Worm (Caenorhabditis elegans): ENCODE data around the gene srh-70.

The srh-70 gene

ce11 chrII:12471138-12471855 is 47.4 kb downstream of the srh-70 start, which contains the start of the genes F15A4.5 and phat-8:
TSS of gene F15A4.5 (minus strand) at chrII:12471238.
TSS of gene phat-8 (plus strand) at chrII:12471805.
- TF ChIP-seq ztf-4 (tag; optimal IDR thresholded peaks at IDR 0.05) (no peak), nhr-12 (tag; optimal IDR thresholded peaks at IDR 0.05) (no peak), nhr-6 (tag; optimal IDR thresholded peaks at IDR 0.05) (no peak), ztf-11 (tag; optimal IDR thresholded peaks at IDR 0.05) (no peak), R02D3.7 (tag; optimal IDR thresholded peaks at IDR 0.05) (no peak)

- TF ChIP-seq elt-1 (tag; optimal IDR thresholded peaks at IDR 0.05) (no peak), ceh-16 (tag; optimal IDR thresholded peaks at IDR 0.05) (no peak), ztf-1 (GFP tag; conservative IDR thresholded peaks at IDR 0.05) (no peak)
Observed at ce11 chrII:12467047-12467446, 51.6 kb downstream of the srh-70 start, which contains the start of gene srg-16. TSS of gene srg-16 (plus strand) at chrII:12467133.
